Worm (Caenorhabditis elegans) whole organism, young adult: Measurements from ENCODE around the gene F53A9.8.

Experiments
- B0336.3 ChIP-seq: fragments of 200-800 bp; sonication (Bioruptor generic); IDR thresholded peaks from 2 replicates; pipeline ENCODE4 v1.3.6; 2022; ENCODE audit warnings: missing genetic modification characterization, missing compliant biosample characterization
- D2030.7 ChIP-seq: fragments of 200-800 bp; sonication (Bioruptor generic); IDR thresholded peaks from 2 replicates; pipeline ENCODE4 v1.3.6; 2022; ENCODE audit warnings: missing genetic modification reagents, missing genetic modification characterization, missing compliant biosample characterization
- F37B4.10 ChIP-seq: fragments of 200-800 bp; sonication (Bioruptor generic); IDR thresholded peaks from 2 replicates; pipeline ENCODE4 v1.3.6; 2022; ENCODE audit warnings: missing genetic modification characterization, missing compliant biosample characterization
- F49E8.2 ChIP-seq: sonication (generic microtip); optimal IDR thresholded peaks from 3 replicates; lab custom pipeline; 2017; ENCODE audit warnings: missing genetic modification characterization, mild to moderate bottlenecking, missing compliant biosample characterization, antibody characterized with exemption, moderate library complexity; ENCODE audit not compliant: insufficient read depth
- F55B11.4 ChIP-seq: sonication (generic microtip); optimal IDR thresholded peaks from 2 replicates; lab custom pipeline; 2016; ENCODE audit warnings: missing compliant biosample characterization, missing genetic modification characterization, borderline replicate concordance; ENCODE audit not compliant: insufficient read depth
- F57C9.4 ChIP-seq: sonication (generic microtip); optimal IDR thresholded peaks from 2 replicates; lab custom pipeline; 2017; ENCODE audit warnings: mild to moderate bottlenecking, missing genetic modification characterization, missing compliant biosample characterization
- Y53F4B.3 ChIP-seq: fragments of 200-800 bp; sonication (Bioruptor generic); IDR thresholded peaks from 2 replicates; pipeline ENCODE4 v1.3.6; 2022; ENCODE audit warnings: missing genetic modification reagents, missing genetic modification characterization, missing compliant biosample characterization
- Y56A3A.18 ChIP-seq: fragments of 200-800 bp; sonication (Bioruptor generic); IDR thresholded peaks from 2 replicates; pipeline ENCODE4 v1.3.6; 2022; ENCODE audit warnings: missing genetic modification reagents, missing genetic modification characterization, missing compliant biosample characterization
- Y67H2A.10 ChIP-seq: fragments of 200-800 bp; sonication (Bioruptor generic); conservative IDR thresholded peaks from 2 replicates; pipeline ENCODE4 v1.3.6; 2022; ENCODE audit warnings: missing genetic modification reagents, missing genetic modification characterization, missing compliant biosample characterization
- Y79H2A.3 ChIP-seq: fragments of 200-800 bp; sonication (Bioruptor generic); conservative IDR thresholded peaks from 2 replicates; pipeline ENCODE4 v1.3.6; 2022; ENCODE audit warnings: missing genetic modification reagents, missing genetic modification characterization, missing compliant biosample characterization
- Y95B8A.8 ChIP-seq: fragments of 200-800 bp; sonication (Bioruptor generic); IDR thresholded peaks from 2 replicates; pipeline ENCODE4 v1.3.6; 2022; ENCODE audit warnings: missing genetic modification reagents, missing genetic modification characterization, missing compliant biosample characterization
- ama-1 ChIP-seq, 3 experiments: fragments of 150-350 bp in 1 of 3; sonication (generic microtip) in 2 of 3; optimal IDR thresholded peaks; 2 replicates each; lab custom pipeline; 2014 to 2018; ENCODE audit warnings: missing biosample characterization in 2 of 3, missing genetic modification characterization in 2 of 3, missing genetic modification reagents in 2 of 3
- aptf-2 ChIP-seq: fragments of 200-800 bp; sonication (Bioruptor generic); conservative IDR thresholded peaks from 2 replicates; pipeline ENCODE4 v1.3.6; 2022; ENCODE audit warnings: missing genetic modification reagents, missing genetic modification characterization, missing compliant biosample characterization
- cebp-1 ChIP-seq, 2 experiments: fragments of 200-800 bp in 1 of 2; sonication (Bioruptor generic) in 1 of 2; sonication (generic microtip) in 1 of 2; IDR thresholded peaks in 1 of 2; optimal IDR thresholded peaks in 1 of 2; 2 replicates each; pipeline versions ENCODE4 v1.3.6 to Lab custom; 2017 to 2022; ENCODE audit warnings: missing compliant biosample characterization in 2 of 2, missing genetic modification characterization in 2 of 2, mild to moderate bottlenecking in 1 of 2, missing genetic modification reagents in 1 of 2, moderate library complexity in 1 of 2
- ceh-58 ChIP-seq: fragments of 200-800 bp; sonication (Bioruptor generic); IDR thresholded peaks from 2 replicates; pipeline ENCODE4 v1.3.6; 2022; ENCODE audit warnings: missing genetic modification characterization, missing compliant biosample characterization
- ceh-91 ChIP-seq: fragments of 200-800 bp; sonication (Bioruptor generic); IDR thresholded peaks from 2 replicates; pipeline ENCODE4 v1.3.6; 2022; ENCODE audit warnings: missing genetic modification reagents, missing genetic modification characterization, missing compliant biosample characterization
- die-1 ChIP-seq: sonication (generic microtip); optimal IDR thresholded peaks from 2 replicates; lab custom pipeline; 2016; ENCODE audit warnings: missing genotype, mild to moderate bottlenecking, missing genetic modification characterization, missing compliant biosample characterization
- efl-1 ChIP-seq: fragments of 150-350 bp; optimal IDR thresholded peaks from 2 replicates; lab custom pipeline; 2014; ENCODE audit warnings: missing biosample characterization, missing genetic modification reagents, missing genetic modification characterization
- egrh-3 ChIP-seq: fragments of 200-800 bp; sonication (Bioruptor generic); IDR thresholded peaks from 2 replicates; pipeline ENCODE4 v1.3.6; 2022; ENCODE audit warnings: missing genetic modification reagents, missing genetic modification characterization, missing compliant biosample characterization
- ets-4 ChIP-seq: fragments of 200-800 bp; sonication (Bioruptor generic); optimal IDR thresholded peaks from 2 replicates; lab custom pipeline; 2018; ENCODE audit warnings: mild to moderate bottlenecking, missing genetic modification characterization, missing compliant biosample characterization
- hlh-26 ChIP-seq: fragments of 200-800 bp; sonication (Bioruptor generic); conservative IDR thresholded peaks from 2 replicates; pipeline ENCODE4 v1.3.6; 2022; ENCODE audit warnings: missing genetic modification reagents, missing genetic modification characterization, missing compliant biosample characterization
- hsf-1 ChIP-seq: fragments of 200-800 bp; sonication (Bioruptor generic); IDR thresholded peaks from 2 replicates; pipeline ENCODE4 v1.3.6; 2022; ENCODE audit warnings: missing genetic modification reagents, missing genetic modification characterization, missing compliant biosample characterization
- let-526 ChIP-seq: fragments of 200-800 bp; sonication (Bioruptor generic); IDR thresholded peaks from 2 replicates; pipeline ENCODE4 v1.3.6; 2022; ENCODE audit warnings: missing genetic modification reagents, missing genetic modification characterization, missing compliant biosample characterization
- let-607 ChIP-seq, 2 experiments: fragments of 200-800 bp in 1 of 2; sonication (Bioruptor generic) in 1 of 2; sonication (generic microtip) in 1 of 2; optimal IDR thresholded peaks; 2 replicates each; lab custom pipeline; 2016 to 2018; ENCODE audit warnings: mild to moderate bottlenecking in 2 of 2, missing compliant biosample characterization in 2 of 2, missing genetic modification characterization in 2 of 2, moderate library complexity in 2 of 2, missing genotype in 1 of 2
- lsl-1 ChIP-seq: fragments of 200-800 bp; sonication (Bioruptor generic); optimal IDR thresholded peaks from 2 replicates; lab custom pipeline; 2018; ENCODE audit warnings: mild to moderate bottlenecking, missing genetic modification characterization, moderate library complexity, missing compliant biosample characterization
- madf-10 ChIP-seq: sonication (generic microtip); optimal IDR thresholded peaks from 2 replicates; lab custom pipeline; 2016; ENCODE audit warnings: mild to moderate bottlenecking, missing genetic modification characterization, missing compliant biosample characterization
- mel-28 ChIP-seq: sonication (generic microtip); optimal IDR thresholded peaks from 2 replicates; lab custom pipeline; 2016; ENCODE audit warnings: borderline replicate concordance, mild to moderate bottlenecking, missing genetic modification characterization, missing compliant biosample characterization
- mes-4 ChIP-seq: sonication (generic microtip); optimal IDR thresholded peaks from 2 replicates; lab custom pipeline; 2016; ENCODE audit warnings: missing genotype, missing genetic modification characterization, missing compliant biosample characterization
- nfyb-1 ChIP-seq: fragments of 200-800 bp; sonication (Bioruptor generic); IDR thresholded peaks from 2 replicates; pipeline ENCODE4 v1.3.6; 2022; ENCODE audit warnings: missing genetic modification reagents, missing genetic modification characterization, missing compliant biosample characterization
- nhr-80 ChIP-seq: sonication (generic microtip); optimal IDR thresholded peaks from 2 replicates; lab custom pipeline; 2016; ENCODE audit warnings: missing genetic modification characterization, missing compliant biosample characterization
- nhr-90 ChIP-seq: sonication (generic microtip); optimal IDR thresholded peaks from 2 replicates; lab custom pipeline; 2016; ENCODE audit warnings: missing genotype, mild to moderate bottlenecking, missing genetic modification characterization, missing compliant biosample characterization
- repo-1 ChIP-seq: sonication (generic microtip); optimal IDR thresholded peaks from 2 replicates; lab custom pipeline; 2017; ENCODE audit warnings: mild to moderate bottlenecking, missing genetic modification characterization, missing compliant biosample characterization
- sptf-2 ChIP-seq: fragments of 200-800 bp; sonication (Bioruptor generic); optimal IDR thresholded peaks from 2 replicates; lab custom pipeline; 2018; ENCODE audit warnings: mild to moderate bottlenecking, missing genetic modification characterization, missing compliant biosample characterization
- unc-62 ChIP-seq: fragments of 150-350 bp; optimal IDR thresholded peaks from 2 replicates; lab custom pipeline; 2014; ENCODE audit warnings: missing biosample characterization, missing genetic modification reagents, missing genetic modification characterization
- ztf-22 ChIP-seq: fragments of 200-800 bp; sonication (Bioruptor generic); optimal IDR thresholded peaks from 2 replicates; lab custom pipeline; 2018; ENCODE audit warnings: mild to moderate bottlenecking, missing genetic modification characterization, moderate library complexity, missing compliant biosample characterization
- ztf-25 ChIP-seq: fragments of 200-800 bp; sonication (Bioruptor generic); IDR thresholded peaks from 2 replicates; pipeline ENCODE4 v1.3.6; 2022; ENCODE audit warnings: missing genetic modification reagents, missing genetic modification characterization, missing compliant biosample characterization
- ztf-6 ChIP-seq: fragments of 200-800 bp; sonication (Bioruptor generic); IDR thresholded peaks from 2 replicates; pipeline ENCODE4 v1.3.6; 2022; ENCODE audit warnings: missing genetic modification reagents, missing genetic modification characterization, missing compliant biosample characterization

F53A9.8 gene

DNA sequence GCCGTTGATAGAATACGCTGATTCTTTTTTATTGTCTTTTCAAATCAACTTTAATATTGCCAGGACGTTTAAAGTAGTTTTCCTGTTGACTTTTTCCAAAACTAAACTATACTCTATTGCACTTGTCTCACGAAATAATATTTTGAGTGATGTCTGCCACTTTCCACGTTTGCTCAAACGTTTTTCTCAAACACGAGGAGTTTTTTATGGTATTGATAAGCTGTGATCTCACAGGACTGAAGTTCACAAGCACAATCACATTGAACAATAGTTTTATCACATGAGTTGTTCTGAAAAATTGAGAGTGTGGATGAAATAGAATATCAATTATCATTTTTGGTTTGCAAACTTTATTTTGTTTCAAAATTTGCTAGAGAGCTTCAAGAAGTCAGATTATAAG, 1.2 kb upstream of the F53A9.8 start (continued):
- TF ChIP-seq sptf-2 (GFP tag; lab: Kevin White, UChicago): no peak
- TF ChIP-seq let-607 (tag; optimal IDR thresholded peaks at IDR 0.05; lab: Kevin White, UChicago): peak in 1 of 2 experiments; percentile 1
- no peak for TF ChIP-seq nhr-90 (tag; lab: Kevin White, UChicago)
- TF ChIP-seq ztf-22 (GFP tag; lab: Kevin White, UChicago): peak; percentile 9
- no peak for TF ChIP-seq repo-1
- no peak for TF ChIP-seq ceh-91 (GFP tag; lab: Robert Waterston, UW)
- TF ChIP-seq nhr-80 (tag; lab: Kevin White, UChicago): peak; percentile 67
- TF ChIP-seq mes-4 (tag; lab: Kevin White, UChicago): no peak
- no peak for TF ChIP-seq F57C9.4
- TF ChIP-seq egrh-3: no peak
- TF ChIP-seq lsl-1: no peak
- TF ChIP-seq F55B11.4 (tag; lab: Kevin White, UChicago): no peak
- no peak for TF ChIP-seq ztf-25 (GFP tag; lab: Robert Waterston, UW)

DNA sequence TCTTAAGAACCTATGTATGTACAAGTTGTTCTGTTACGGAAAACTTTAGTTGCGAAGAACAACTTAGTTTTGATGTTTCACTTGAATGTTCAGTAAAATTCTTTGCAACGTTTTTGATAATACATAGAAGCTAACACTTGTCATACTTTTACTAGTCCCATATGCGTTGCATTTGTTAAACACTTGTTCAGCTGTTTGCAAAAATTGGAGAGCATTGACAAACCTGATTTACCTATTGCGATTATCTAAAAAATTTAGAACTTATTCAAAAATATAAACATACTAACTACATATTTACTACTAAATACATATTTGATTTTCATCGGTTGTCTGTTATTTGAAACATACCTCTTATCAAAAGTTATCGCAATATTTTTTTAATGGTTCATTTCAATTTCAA, 551 bp downstream of the F53A9.8 start:
- no peak for TF ChIP-seq ztf-6
- 0 out of 2 replicates have a peak, but pooled peaks have one; percentile 33 for TF ChIP-seq Y56A3A.18 (GFP tag; lab: Robert Waterston, UW)
- TF ChIP-seq cebp-1 (GFP tag; IDR thresholded peaks at IDR 0.05; lab: Robert Waterston, UW): no peak
- TF ChIP-seq cebp-1 (tag; optimal IDR thresholded peaks at IDR 0.05; lab: Kevin White, UChicago): peak; percentile 7
- no peak for TF ChIP-seq hlh-26 (GFP tag; lab: Robert Waterston, UW)
- 0 out of 2 replicates have a peak, but pooled peaks have one; percentile 63 for TF ChIP-seq let-526 (GFP tag; lab: Robert Waterston, UW)
- no peak for TF ChIP-seq ztf-22 (GFP tag; lab: Kevin White, UChicago)
- no peak for TF ChIP-seq D2030.7 (GFP tag; lab: Robert Waterston, UW)
- TF ChIP-seq Y79H2A.3 (GFP tag; lab: Robert Waterston, UW): 0 out of 2 replicates have a peak, but pooled peaks have one; percentile 30

DNA sequence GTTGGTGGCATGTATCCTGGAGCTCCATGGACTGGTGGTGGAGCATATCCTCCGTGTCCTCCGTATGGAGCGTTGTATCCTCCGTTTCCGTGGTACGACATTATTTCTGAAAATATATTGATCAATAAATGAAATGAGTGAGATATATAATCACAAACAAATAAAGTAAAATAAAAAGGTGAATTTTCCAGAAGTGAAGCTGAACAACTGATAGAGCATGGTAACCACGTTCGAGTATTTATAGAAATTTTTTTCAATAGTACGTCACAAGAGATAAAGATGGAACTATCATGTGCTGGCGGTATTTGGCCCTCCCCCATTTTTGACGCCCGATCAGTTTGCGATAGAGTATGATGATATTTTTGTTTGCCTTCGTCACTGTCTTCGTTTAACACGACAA, 1.9 kb downstream of the F53A9.8 start, which contains the start of gene F53A9.7:
Gene F53A9.7, minus strand, starts transcription at position 101 of the 400 bp plus-strand sequence.
- TF ChIP-seq F57C9.4 (no peak), D2030.7 (GFP tag; lab: Robert Waterston, UW) (no peak), mel-28 (tag; lab: Kevin White, UChicago) (no peak), Y53F4B.3 (no peak)

DNA sequence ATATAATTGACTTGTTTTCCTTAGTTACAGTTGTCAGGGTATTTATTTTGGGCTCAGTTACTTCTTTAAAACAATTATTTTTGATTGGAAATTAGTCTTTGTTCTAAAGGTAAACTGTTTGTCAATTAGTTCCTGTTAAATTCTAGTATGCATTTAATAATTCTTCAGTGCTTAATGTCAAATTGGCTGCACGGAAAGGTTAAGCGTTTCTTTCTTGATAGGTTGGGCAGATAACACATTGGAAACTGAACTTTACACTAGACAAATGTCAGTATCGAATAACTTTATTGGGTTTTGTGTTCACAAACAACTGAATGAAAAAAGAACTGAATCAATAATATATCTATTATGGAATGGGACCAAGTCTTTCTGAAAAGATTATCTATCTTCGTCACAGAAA, 3.9 kb downstream of the F53A9.8 start:
- TF ChIP-seq let-607 (tag; optimal IDR thresholded peaks at IDR 0.05; lab: Kevin White, UChicago): no peak
- peak; percentile 5 for TF ChIP-seq nhr-80 (tag; lab: Kevin White, UChicago)

DNA sequence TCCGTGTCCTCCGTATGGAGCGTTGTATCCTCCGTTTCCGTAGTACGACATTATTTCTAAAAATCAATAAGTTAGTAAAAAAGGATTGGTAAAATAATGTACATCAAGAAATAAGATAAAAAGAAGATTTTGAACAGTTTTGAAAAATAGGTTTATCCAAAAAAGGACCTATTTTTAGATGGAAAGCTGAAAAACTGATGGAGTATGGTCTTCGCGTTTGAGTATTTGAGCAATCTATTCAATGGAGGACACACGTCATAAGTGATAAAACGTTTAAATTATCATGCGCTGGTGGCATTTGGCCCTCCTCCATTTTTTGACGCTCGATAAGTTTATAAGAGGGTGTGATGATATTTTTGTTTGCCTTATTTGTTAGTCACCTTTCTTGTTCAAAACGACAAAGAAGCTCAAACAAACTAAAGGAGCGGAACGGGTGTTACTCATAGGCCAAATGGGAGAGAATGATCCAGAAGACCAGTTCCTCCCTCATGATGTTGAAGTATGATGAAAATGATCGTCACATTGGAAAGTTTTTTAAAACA, 4.9 kb downstream of the F53A9.8 start, which contains the start of gene F53A9.6:
Gene F53A9.6, minus strand, starts transcription at position 51 of the 542 bp plus-strand sequence.
- TF ChIP-seq nhr-80 (tag; lab: Kevin White, UChicago) (peak; percentile 4), D2030.7 (GFP tag; lab: Robert Waterston, UW) (no peak), aptf-2 (no peak)

DNA sequence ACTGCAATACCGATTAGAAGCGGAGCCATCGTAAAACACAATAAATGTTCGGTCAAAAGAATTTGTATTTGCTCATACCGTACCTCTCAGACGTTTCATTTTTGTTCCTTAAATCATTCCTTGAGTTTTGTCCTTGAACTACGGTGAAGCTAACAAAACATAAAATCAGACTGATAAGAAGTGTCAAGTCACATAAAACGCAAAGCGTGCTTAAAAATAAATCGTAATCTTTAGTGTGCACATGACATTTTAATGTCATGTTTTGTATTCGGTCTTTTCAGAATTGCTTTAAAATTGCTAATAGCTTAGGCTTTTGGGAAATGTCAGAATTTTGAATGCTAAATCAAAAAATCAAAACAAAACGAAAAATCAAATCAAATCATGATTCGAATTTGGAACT, 6.0 kb downstream of the F53A9.8 start:
- TF ChIP-seq Y67H2A.10 (GFP tag; lab: Robert Waterston, UW) (no peak), nhr-80 (tag; lab: Kevin White, UChicago) (peak; percentile 72), die-1 (tag; lab: Kevin White, UChicago) (no peak), ets-4 (GFP tag; lab: Kevin White, UChicago) (no peak), unc-62 (GFP tag; lab: Kevin White, UChicago) (peak; percentile 11), efl-1 (GFP tag; lab: Kevin White, UChicago) (no peak), nfyb-1 (GFP tag; lab: Robert Waterston, UW) (no peak), ama-1 (optimal IDR thresholded peaks at IDR 0.05; lab: Kevin White, UChicago) (no peak), ama-1 (GFP tag; optimal IDR thresholded peaks at IDR 0.05; lab: Kevin White, UChicago) (no peak), F49E8.2 (tag; lab: Kevin White, UChicago) (no peak), B0336.3 (no peak), Y95B8A.8 (no peak), hsf-1 (GFP tag; lab: Robert Waterston, UW) (no peak), cebp-1 (GFP tag; IDR thresholded peaks at IDR 0.05; lab: Robert Waterston, UW) (no peak), cebp-1 (tag; optimal IDR thresholded peaks at IDR 0.05; lab: Kevin White, UChicago) (peak; percentile 25), madf-10 (tag; lab: Kevin White, UChicago) (no peak), ceh-58 (GFP tag; lab: Robert Waterston, UW) (no peak), nhr-90 (tag; lab: Kevin White, UChicago) (no peak), F37B4.10 (no peak)
